In the genomic region with DNA sequence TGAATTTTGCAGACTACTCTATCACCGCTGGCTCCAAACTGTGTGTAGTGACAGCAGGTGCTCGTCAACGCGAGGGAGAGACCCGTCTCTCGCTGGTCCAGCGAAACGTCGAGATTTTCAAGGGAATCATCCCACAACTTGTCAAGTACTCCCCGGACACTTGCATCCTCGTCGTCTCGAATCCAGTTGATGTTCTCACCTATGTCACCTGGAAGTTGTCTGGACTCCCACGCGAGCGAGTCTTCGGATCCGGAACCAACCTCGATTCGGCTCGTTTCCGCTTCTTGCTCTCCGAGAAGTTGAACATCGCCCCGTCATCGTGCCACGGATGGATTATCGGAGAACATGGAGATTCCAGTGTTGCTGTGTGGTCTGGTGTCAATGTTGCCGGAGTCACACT, we compare ENCODE assay signal across 2 worm cellular contexts.
A peak's percentile ranks its signal among the peaks of the same experiment; 100 is the strongest.
TF ChIP-seq lines count a peak whose summit lies in the region.

No protein-coding gene starts in this region.

TF ChIP-seq in whole organism, L4 larva, 104 proteins besides CTCF, POLR2A, EP300 and RAD21:
- TF ChIP-seq unc-39 (tag; optimal IDR thresholded peaks at IDR 0.05; lab: Kevin White, UChicago) (no peak), aha-1 (tag; lab: Kevin White, UChicago) (peak; percentile 85), aly-2 (tag; optimal IDR thresholded peaks at IDR 0.05; lab: Kevin White, UChicago) (no peak), set-16 (GFP tag; IDR thresholded peaks at IDR 0.05; lab: Robert Waterston, UW) (peak; percentile 39; the same call in 1 of the 2 replicates), ceh-62 (tag; optimal IDR thresholded peaks at IDR 0.05; lab: Kevin White, UChicago) (no peak), Y75B8A.6 (GFP tag; IDR thresholded peaks at IDR 0.05; lab: Robert Waterston, UW) (no peak), php-3 (GFP tag; IDR thresholded peaks at IDR 0.05; lab: Robert Waterston, UW) (no peak)
TF ChIP-seq in whole organism, L4 larva: peak in this region for 2.

TF ChIP-seq in whole organism, young adult, 124 proteins besides CTCF, POLR2A, EP300 and RAD21:
- no peak for TF ChIP-seq hlh-12 (tag; optimal IDR thresholded peaks at IDR 0.05; lab: Kevin White, UChicago)
- TF ChIP-seq attf-3 (GFP tag; conservative IDR thresholded peaks at IDR 0.05; lab: Robert Waterston, UW) = no peak
- TF ChIP-seq sea-2 (GFP tag; IDR thresholded peaks at IDR 0.05; lab: Robert Waterston, UW) = no peak
- TF ChIP-seq lir-1 (GFP tag; conservative IDR thresholded peaks at IDR 0.05; lab: Robert Waterston, UW) = no peak
- TF ChIP-seq F37B4.10 (GFP tag; IDR thresholded peaks at IDR 0.05; lab: Robert Waterston, UW) = no peak
- no peak for TF ChIP-seq him-1 (tag; optimal IDR thresholded peaks at IDR 0.05; lab: Kevin White, UChicago)
- no peak for TF ChIP-seq hrde-1 (tag; optimal IDR thresholded peaks at IDR 0.05; lab: Kevin White, UChicago; ENCODE audit: borderline replicate concordance)
- no peak for TF ChIP-seq snpc-1.3 (tag; optimal IDR thresholded peaks at IDR 0.05; lab: Kevin White, UChicago; ENCODE audit: insufficient read depth)
- TF ChIP-seq egl-18 (GFP tag; IDR thresholded peaks at IDR 0.05; lab: Robert Waterston, UW) = no peak
- TF ChIP-seq chd-7 (tag; optimal IDR thresholded peaks at IDR 0.05; lab: Kevin White, UChicago) = peak; percentile 3
- peak; percentile 52; the same call in 1 of the 2 replicates for TF ChIP-seq zfh-2 (GFP tag; conservative IDR thresholded peaks at IDR 0.05; lab: Robert Waterston, UW)
- TF ChIP-seq F52B5.7 (tag; optimal IDR thresholded peaks at IDR 0.05; lab: Kevin White, UChicago) = no peak
